Fruit fly (Drosophila melanogaster): ENCODE data around the gene CG16826.

- no peak for TF ChIP-seq CG12768 (GFP tag; optimal IDR thresholded peaks at IDR 0.05)
- TF ChIP-seq Crg-1 (GFP tag; optimal IDR thresholded peaks at IDR 0.05): no peak
- TF ChIP-seq CG14711 (tag; optimal IDR thresholded peaks at IDR 0.05): no peak
- TF ChIP-seq cnc (optimal IDR thresholded peaks at IDR 0.05): no peak
- no peak for TF ChIP-seq CG11617 (GFP tag; optimal IDR thresholded peaks at IDR 0.05)
- no peak for TF ChIP-seq CG1620 (GFP tag; optimal IDR thresholded peaks at IDR 0.05)
- TF ChIP-seq CG33017 (tag; optimal IDR thresholded peaks at IDR 0.05): no peak
- no peak for TF ChIP-seq Hr96 (GFP tag; optimal IDR thresholded peaks at IDR 0.05)
- no peak for TF ChIP-seq CG5204 (GFP tag; optimal IDR thresholded peaks at IDR 0.05)
- TF ChIP-seq Mnt (GFP tag; optimal IDR thresholded peaks at IDR 0.05): no peak
- TF ChIP-seq pad (GFP tag; optimal IDR thresholded peaks at IDR 0.05): no peak
Measured at dm6 chr2L:13397393-13397792, 49.8 kb downstream of the CG16826 start.
